Fruit fly (Drosophila melanogaster) whole organism, prepupa: ENCODE data around the gene Ugt36D1.

Experiments
- Blimp-1 ChIP-seq: fragments of 200-800 bp; sonication (Bioruptor generic); optimal IDR thresholded peaks from 3 replicates; lab custom pipeline; 2017; ENCODE audit warnings: missing biosample characterization, missing genetic modification characterization, mild to moderate bottlenecking, moderate library complexity, missing genetic modification reagents
- CG1621 ChIP-seq: fragments of 200-800 bp; sonication (Bioruptor generic); optimal IDR thresholded peaks from 3 replicates; lab custom pipeline; 2018; ENCODE audit warnings: missing biosample characterization, mild to moderate bottlenecking, missing genetic modification characterization
- CG16779 ChIP-seq: fragments of 200-800 bp; sonication (Bioruptor generic); optimal IDR thresholded peaks from 3 replicates; lab custom pipeline; 2017; ENCODE audit warnings: missing biosample characterization, mild to moderate bottlenecking, missing genetic modification characterization
- CG3032 ChIP-seq: fragments of 200-800 bp; optimal IDR thresholded peaks from 2 replicates; lab custom pipeline; 2019; ENCODE audit warnings: missing biosample characterization, mild to moderate bottlenecking, missing genetic modification characterization, moderate library complexity
- CG31627 ChIP-seq: fragments of 200-800 bp; sonication (Bioruptor generic); optimal IDR thresholded peaks from 3 replicates; lab custom pipeline; 2016; ENCODE audit warnings: missing biosample characterization, missing genetic modification characterization
- CG6276 ChIP-seq: fragments of 200-800 bp; sonication (Bioruptor generic); optimal IDR thresholded peaks from 2 replicates; lab custom pipeline; 2017; ENCODE audit warnings: missing biosample characterization, mild to moderate bottlenecking, missing genetic modification characterization
- CG6808 ChIP-seq: fragments of 200-800 bp; sonication (Bioruptor generic); optimal IDR thresholded peaks from 3 replicates; lab custom pipeline; 2017; ENCODE audit warnings: missing biosample characterization, missing genetic modification characterization, mild to moderate bottlenecking, moderate library complexity, missing genetic modification reagents
- CG7368 ChIP-seq: fragments of 200-800 bp; sonication (Bioruptor generic); optimal IDR thresholded peaks from 3 replicates; lab custom pipeline; 2016; ENCODE audit warnings: missing biosample characterization, missing genetic modification characterization
- CG8319 ChIP-seq: fragments of 200-800 bp; sonication (Bioruptor generic); optimal IDR thresholded peaks from 3 replicates; lab custom pipeline; 2016; ENCODE audit warnings: missing biosample characterization, missing genetic modification characterization
- Eip78C ChIP-seq: fragments of 200-800 bp; sonication (Bioruptor generic); peaks from one replicate; lab custom pipeline; 2016; ENCODE audit warnings: missing biosample characterization, missing genetic modification characterization
- Eip93F ChIP-seq: fragments of 200-800 bp; sonication (Bioruptor generic); optimal IDR thresholded peaks from 2 replicates; lab custom pipeline; 2016; ENCODE audit warnings: missing biosample characterization, mild to moderate bottlenecking, missing genetic modification characterization
- Ets21C ChIP-seq: fragments of 200-800 bp; sonication (Bioruptor generic); optimal IDR thresholded peaks from 3 replicates; lab custom pipeline; 2016; ENCODE audit warnings: missing biosample characterization, missing genetic modification characterization
- Ets96B ChIP-seq: fragments of 200-800 bp; optimal IDR thresholded peaks from 2 replicates; lab custom pipeline; 2019; ENCODE audit warnings: missing biosample characterization, mild to moderate bottlenecking, missing genetic modification characterization, moderate library complexity
- Hr38 ChIP-seq: sonication (Bioruptor generic); optimal IDR thresholded peaks from 2 replicates; lab custom pipeline; 2016; ENCODE audit warnings: missing biosample characterization, missing genetic modification characterization
- Hr39 ChIP-seq: fragments of 200-800 bp; sonication (Bioruptor generic); optimal IDR thresholded peaks from 2 replicates; lab custom pipeline; 2016; ENCODE audit warnings: missing biosample characterization, missing genetic modification characterization
- Hr4 ChIP-seq: fragments of 200-800 bp; sonication (Bioruptor generic); optimal IDR thresholded peaks from 3 replicates; lab custom pipeline; 2016; ENCODE audit warnings: missing biosample characterization, missing genetic modification characterization
- Met ChIP-seq: fragments of 200-800 bp; sonication (Bioruptor generic); optimal IDR thresholded peaks from 3 replicates; lab custom pipeline; 2016; ENCODE audit warnings: missing biosample characterization, missing genetic modification characterization
- Smox ChIP-seq: fragments of 200-800 bp; sonication (Bioruptor generic); optimal IDR thresholded peaks from 3 replicates; lab custom pipeline; 2016; ENCODE audit warnings: missing biosample characterization, missing genetic modification characterization
- Sox14 ChIP-seq: fragments of 200-800 bp; sonication (Bioruptor generic); optimal IDR thresholded peaks from 3 replicates; lab custom pipeline; 2016; ENCODE audit warnings: missing biosample characterization, missing genetic modification characterization
- achi ChIP-seq: fragments of 200-800 bp; sonication (Bioruptor generic); optimal IDR thresholded peaks from 3 replicates; lab custom pipeline; 2016; ENCODE audit warnings: missing biosample characterization, missing genetic modification characterization
- acj6 ChIP-seq: fragments of 200-800 bp; sonication (Bioruptor generic); optimal IDR thresholded peaks from 3 replicates; lab custom pipeline; 2016; ENCODE audit warnings: missing biosample characterization, missing genetic modification characterization
- cyc ChIP-seq: fragments of 200-800 bp; sonication (Bioruptor generic); optimal IDR thresholded peaks from 3 replicates; lab custom pipeline; 2016; ENCODE audit warnings: missing biosample characterization, missing genetic modification characterization
- dac ChIP-seq: fragments of 200-800 bp; sonication (Bioruptor generic); optimal IDR thresholded peaks from 2 replicates; lab custom pipeline; 2017; ENCODE audit warnings: missing biosample characterization, mild to moderate bottlenecking, missing genetic modification characterization
- dsx ChIP-seq: fragments of 200-800 bp; optimal IDR thresholded peaks from 3 replicates; lab custom pipeline; 2019; ENCODE audit warnings: missing biosample characterization, mild to moderate bottlenecking, missing genetic modification characterization, moderate library complexity; ENCODE audit not compliant: poor library complexity, severe bottlenecking
- eg ChIP-seq: fragments of 200-800 bp; sonication (Bioruptor generic); IDR thresholded peaks from 3 replicates; pipeline ENCODE4 v1.3.6; 2022; ENCODE audit warnings: missing biosample characterization, missing genetic modification characterization
- esn ChIP-seq: fragments of 200-800 bp; sonication (Bioruptor generic); optimal IDR thresholded peaks from 2 replicates; lab custom pipeline; 2016; ENCODE audit warnings: missing biosample characterization, mild to moderate bottlenecking, missing genetic modification characterization, moderate library complexity
- fd59A ChIP-seq: fragments of 200-800 bp; sonication (Bioruptor generic); optimal IDR thresholded peaks from 2 replicates; lab custom pipeline; 2017; ENCODE audit warnings: missing biosample characterization, mild to moderate bottlenecking, missing genetic modification characterization, missing genetic modification reagents
- lz ChIP-seq: fragments of 200-800 bp; sonication (Bioruptor generic); optimal IDR thresholded peaks from 3 replicates; lab custom pipeline; 2016; ENCODE audit warnings: missing biosample characterization, missing genetic modification characterization
- salr ChIP-seq, 2 experiments: fragments of 200-800 bp; sonication (Bioruptor generic); optimal IDR thresholded peaks; 3 replicates each; lab custom pipeline; 2016 to 2018; ENCODE audit warnings: missing biosample characterization in 2 of 2, missing genetic modification characterization in 2 of 2, mild to moderate bottlenecking in 1 of 2
- svp ChIP-seq: fragments of 200-800 bp; sonication (Bioruptor generic); peaks from one replicate; lab custom pipeline; 2016; ENCODE audit warnings: missing biosample characterization, missing genetic modification characterization
- topi ChIP-seq: fragments of 200-800 bp; sonication (Bioruptor generic); optimal IDR thresholded peaks from 3 replicates; lab custom pipeline; 2016; ENCODE audit warnings: missing biosample characterization, missing genetic modification characterization

Ugt36D1 gene

dm6 chr2L:18866582-18866981 lies 43.2 kb downstream of the Ugt36D1 start (continued):
- TF ChIP-seq CG6808 (GFP tag; lab: Kevin White, UChicago) (peak; percentile 1), cyc (GFP tag; lab: Kevin White, UChicago) (no peak)
- TF ChIP-seq, all 60 proteins: peak for 12

- TF ChIP-seq CG31627 (GFP tag; lab: Kevin White, UChicago) (no peak), Hr38 (GFP tag; lab: Kevin White, UChicago) (no peak), dsx (no peak)
Observed at dm6 chr2L:18867815-18868214, 44.5 kb downstream of the Ugt36D1 start.

dm6 chr2L:18871822-18872221 lies 48.5 kb downstream of the Ugt36D1 start:
- TF ChIP-seq Ets96B (tag; lab: Kevin White, UChicago) (no peak), Eip78C (GFP tag; lab: Kevin White, UChicago) (peak; percentile 45), Smox (GFP tag; lab: Kevin White, UChicago) (peak; percentile 43), CG31627 (GFP tag; lab: Kevin White, UChicago) (peak; percentile 27), achi (GFP tag; lab: Kevin White, UChicago) (peak; percentile 6), Sox14 (GFP tag; lab: Kevin White, UChicago) (no peak), dac (GFP tag; lab: Kevin White, UChicago) (no peak), CG1621 (tag; lab: Kevin White, UChicago) (no peak), topi (GFP tag; lab: Kevin White, UChicago) (peak; percentile 30), svp (GFP tag; lab: Kevin White, UChicago) (peak; percentile 76), Eip93F (GFP tag; lab: Kevin White, UChicago) (no peak), lz (peak; percentile 33), CG6276 (GFP tag; lab: Kevin White, UChicago) (no peak), Hr4 (GFP tag; lab: Kevin White, UChicago) (no peak), Ets21C (peak; percentile 34), cyc (GFP tag; lab: Kevin White, UChicago) (peak; percentile 32), Met (GFP tag; lab: Kevin White, UChicago) (peak; percentile 44), eg (GFP tag; lab: Robert Waterston, UW) (no peak), esn (GFP tag; lab: Kevin White, UChicago) (peak; percentile 53), acj6 (GFP tag; lab: Kevin White, UChicago) (peak; percentile 1), dsx (no peak), Hr39 (GFP tag; lab: Kevin White, UChicago) (peak; percentile 36), CG16779 (tag; lab: Kevin White, UChicago) (no peak), fd59A (GFP tag; lab: Kevin White, UChicago) (peak; percentile 6)

- TF ChIP-seq salr (GFP tag; optimal IDR thresholded peaks at IDR 0.05; lab: Kevin White, UChicago), result no peak
- no peak for TF ChIP-seq Eip93F (GFP tag; lab: Kevin White, UChicago)
- no peak for TF ChIP-seq CG7368 (GFP tag; lab: Kevin White, UChicago)
- TF ChIP-seq esn (GFP tag; lab: Kevin White, UChicago), result no peak
- no peak for TF ChIP-seq CG8319 (GFP tag; lab: Kevin White, UChicago)
- TF ChIP-seq Eip78C (GFP tag; lab: Kevin White, UChicago), result no peak
- TF ChIP-seq Blimp-1 (GFP tag; lab: Kevin White, UChicago), result no peak
- no peak for TF ChIP-seq CG1621 (tag; lab: Kevin White, UChicago)
- no peak for TF ChIP-seq Smox (GFP tag; lab: Kevin White, UChicago)
- TF ChIP-seq Ets96B (tag; lab: Kevin White, UChicago), result no peak
- no peak for TF ChIP-seq CG3032 (tag; lab: Kevin White, UChicago)
Observed at dm6 chr2L:18875213-18875612, 51.9 kb downstream of the Ugt36D1 start.
